Fruit fly (Drosophila melanogaster) whole organism, pupa: Measurements from ENCODE around the gene Gnf1.
A peak's percentile ranks its signal among the peaks of the same experiment; 100 is the strongest.

ENCODE experiments used
- CG10348 ChIP-seq: fragments of 200-800 bp; sonication (Bioruptor generic); IDR thresholded peaks from 2 replicates; pipeline ENCODE4 v1.3.6; 2022; ENCODE audit warnings: missing biosample characterization, missing genetic modification characterization
- CG12605 ChIP-seq: fragments of 200-800 bp; sonication (Bioruptor generic); IDR thresholded peaks from 2 replicates; pipeline ENCODE4 v1.3.6; 2022; ENCODE audit warnings: missing biosample characterization, missing genetic modification characterization
- CG13204 ChIP-seq: fragments of 200-800 bp; sonication (Bioruptor generic); optimal IDR thresholded peaks from 2 replicates; lab custom pipeline; 2018; ENCODE audit warnings: missing biosample characterization, mild to moderate bottlenecking, missing genetic modification characterization, moderate library complexity
- CG14655 ChIP-seq: fragments of 200-800 bp; sonication (Bioruptor generic); optimal IDR thresholded peaks from 3 replicates; lab custom pipeline; 2017; ENCODE audit warnings: mild to moderate bottlenecking, missing biosample characterization, missing genetic modification reagents, missing genetic modification characterization
- CG15710 ChIP-seq: fragments of 200-800 bp; sonication (Bioruptor generic); optimal IDR thresholded peaks from 2 replicates; lab custom pipeline; 2018; ENCODE audit warnings: missing biosample characterization, mild to moderate bottlenecking, missing genetic modification characterization, moderate library complexity
- CG17806 ChIP-seq: fragments of 200-800 bp; sonication (Bioruptor generic); optimal IDR thresholded peaks from 2 replicates; lab custom pipeline; 2018; ENCODE audit warnings: missing biosample characterization, mild to moderate bottlenecking, missing genetic modification characterization, moderate library complexity
- CG32121 ChIP-seq: fragments of 200-800 bp; sonication (Bioruptor generic); IDR thresholded peaks from 2 replicates; pipeline ENCODE4 v1.3.6; 2022; ENCODE audit warnings: missing biosample characterization, missing genetic modification characterization
- CG34367 ChIP-seq: fragments of 200-800 bp; sonication (Bioruptor generic); optimal IDR thresholded peaks from 2 replicates; lab custom pipeline; 2018; ENCODE audit warnings: missing biosample characterization, mild to moderate bottlenecking, missing genetic modification characterization
- CG4496 ChIP-seq: fragments of 200-800 bp; sonication (Bioruptor generic); IDR thresholded peaks from 3 replicates; pipeline ENCODE4 v1.3.6; 2022; ENCODE audit warnings: missing biosample characterization, missing genetic modification characterization
- CG8159 ChIP-seq: fragments of 200-800 bp; sonication (Bioruptor generic); optimal IDR thresholded peaks from 3 replicates; lab custom pipeline; 2018; ENCODE audit warnings: missing biosample characterization, mild to moderate bottlenecking, missing genetic modification characterization, moderate library complexity
- CG8301 ChIP-seq: fragments of 200-800 bp; sonication (Bioruptor generic); optimal IDR thresholded peaks from 2 replicates; lab custom pipeline; 2018; ENCODE audit warnings: missing biosample characterization, mild to moderate bottlenecking, missing genetic modification characterization
- CG9948 ChIP-seq: fragments of 200-800 bp; sonication (Bioruptor generic); optimal IDR thresholded peaks from 2 replicates; lab custom pipeline; 2018; ENCODE audit warnings: missing biosample characterization, mild to moderate bottlenecking, missing genetic modification characterization, moderate library complexity
- D1 ChIP-seq: fragments of 200-800 bp; sonication (Bioruptor generic); optimal IDR thresholded peaks from 2 replicates; lab custom pipeline; 2018; ENCODE audit warnings: missing biosample characterization, mild to moderate bottlenecking, missing genetic modification characterization, moderate library complexity
- EcR ChIP-seq: fragments of 200-800 bp; sonication (Bioruptor generic); optimal IDR thresholded peaks from 3 replicates; lab custom pipeline; 2019; ENCODE audit warnings: missing biosample characterization, missing genetic modification characterization, mild to moderate bottlenecking, moderate library complexity, missing genetic modification reagents
- Ets98B ChIP-seq: fragments of 200-800 bp; sonication (Bioruptor generic); IDR thresholded peaks from 2 replicates; pipeline ENCODE4 v1.3.6; 2022; ENCODE audit warnings: missing biosample characterization, missing genetic modification characterization
- Pif1A ChIP-seq: fragments of 200-800 bp; sonication (Bioruptor generic); optimal IDR thresholded peaks from 3 replicates; lab custom pipeline; 2016; ENCODE audit warnings: missing biosample characterization, missing genetic modification characterization
- Pif1B ChIP-seq: fragments of 200-800 bp; sonication (Bioruptor generic); optimal IDR thresholded peaks from 3 replicates; lab custom pipeline; 2016; ENCODE audit warnings: missing biosample characterization, missing genetic modification characterization
- Snoo ChIP-seq: fragments of 200-800 bp; sonication (Bioruptor generic); optimal IDR thresholded peaks from 3 replicates; lab custom pipeline; 2017; ENCODE audit warnings: missing biosample characterization, mild to moderate bottlenecking, missing genetic modification characterization, inconsistent platforms
- fd96Ca ChIP-seq: fragments of 200-800 bp; sonication (Bioruptor generic); IDR thresholded peaks from 3 replicates; pipeline ENCODE4 v1.3.6; 2022; ENCODE audit warnings: missing biosample characterization, missing genetic modification characterization
- gl ChIP-seq: fragments of 200-800 bp; sonication (Bioruptor generic); optimal IDR thresholded peaks from 2 replicates; lab custom pipeline; 2018; ENCODE audit warnings: missing biosample characterization, mild to moderate bottlenecking, missing genetic modification characterization
- rn ChIP-seq: fragments of 200-800 bp; sonication (Bioruptor generic); IDR thresholded peaks from 2 replicates; pipeline ENCODE4 v1.3.6; 2022; ENCODE audit warnings: missing biosample characterization, missing genetic modification characterization

Gene Gnf1

DNA sequence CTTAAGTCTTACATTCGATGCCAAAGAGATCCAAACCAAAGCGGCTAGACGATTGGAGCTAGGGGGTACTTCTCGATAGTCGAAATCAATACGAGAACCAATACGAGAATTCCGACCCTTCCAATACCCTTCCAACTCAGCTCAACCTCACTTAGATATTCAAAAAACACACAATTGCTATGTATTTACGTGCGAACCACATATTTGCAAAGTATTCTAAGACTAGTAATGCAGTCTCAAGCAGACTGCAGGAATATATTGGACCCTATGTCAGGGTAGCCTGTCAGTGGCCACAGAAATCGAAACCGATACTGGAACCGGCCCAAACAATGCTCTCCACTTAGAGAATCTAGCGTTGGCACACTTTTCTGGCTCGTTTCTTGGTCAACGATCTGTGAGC is 51.4 kb downstream of the Gnf1 start:
- TF ChIP-seq Pif1A = no peak
- no peak for TF ChIP-seq Pif1B (GFP tag; lab: Kevin White, UChicago)
- TF ChIP-seq D1 = no peak
- peak; percentile 22; the same call in 1 of the 2 replicates for TF ChIP-seq rn (GFP tag; lab: Robert Waterston, UW)
- TF ChIP-seq EcR (GFP tag; lab: Kevin White, UChicago) = no peak
- TF ChIP-seq CG15710 (tag; lab: Kevin White, UChicago) = no peak
- TF ChIP-seq CG12605 (GFP tag; lab: Robert Waterston, UW) = 0 out of 2 replicates have a peak, but pooled peaks have one; percentile 30
- peak; percentile 64 for TF ChIP-seq CG32121 (GFP tag; lab: Robert Waterston, UW)
- no peak for TF ChIP-seq Snoo (tag; lab: Kevin White, UChicago)
- peak; percentile 73 for TF ChIP-seq CG14655 (GFP tag; lab: Kevin White, UChicago)
- no peak for TF ChIP-seq CG9948
- TF ChIP-seq CG13204 (GFP tag; lab: Kevin White, UChicago) = no peak
- TF ChIP-seq fd96Ca (GFP tag; lab: Robert Waterston, UW) = peak; percentile 55; the same call in 2 of the 3 replicates
- TF ChIP-seq CG4496 (GFP tag; lab: Robert Waterston, UW) = peak; percentile 55; the same call in 2 of the 3 replicates
- TF ChIP-seq CG17806 (tag; lab: Kevin White, UChicago) = no peak
- no peak for TF ChIP-seq gl (tag; lab: Kevin White, UChicago)
- TF ChIP-seq CG8301 = peak; percentile 72
- TF ChIP-seq Ets98B (GFP tag; lab: Robert Waterston, UW) = peak; percentile 58
- TF ChIP-seq CG8159 (tag; lab: Kevin White, UChicago) = no peak
- 0 out of 2 replicates have a peak, but pooled peaks have one; percentile 30 for TF ChIP-seq CG10348 (GFP tag; lab: Robert Waterston, UW)
- no peak for TF ChIP-seq CG34367 (tag; lab: Kevin White, UChicago)
